Fruit fly (Drosophila melanogaster): ENCODE data around the gene CG15412.

CG15412 gene

dm6 chr2L:3330628-3331027 lies 44.9 kb downstream of the CG15412 start, which contains the start of gene CG3285:
Gene CG3285 (plus strand): TSS chr2L:3330928.
- TF ChIP-seq rn (GFP tag; IDR thresholded peaks at IDR 0.05) (no peak), CG4496 (GFP tag; IDR thresholded peaks at IDR 0.05) (peak; percentile 39; the same call in 1 of the 3 replicates), fd96Ca (GFP tag; IDR thresholded peaks at IDR 0.05) (no peak), CG15710 (tag; optimal IDR thresholded peaks at IDR 0.05) (no peak), CG17806 (tag; optimal IDR thresholded peaks at IDR 0.05) (no peak)

- TF ChIP-seq CG32121 (GFP tag; IDR thresholded peaks at IDR 0.05) = no peak
- no peak for TF ChIP-seq CG34367 (tag; optimal IDR thresholded peaks at IDR 0.05)
- TF ChIP-seq CG14655 (GFP tag; optimal IDR thresholded peaks at IDR 0.05) = no peak
- no peak for TF ChIP-seq Pif1B (GFP tag; optimal IDR thresholded peaks at IDR 0.05)
- TF ChIP-seq CG9948 (tag; optimal IDR thresholded peaks at IDR 0.05) = no peak
- no peak for TF ChIP-seq CG15710 (tag; optimal IDR thresholded peaks at IDR 0.05)
- TF ChIP-seq CG10348 (GFP tag; IDR thresholded peaks at IDR 0.05) = no peak
- no peak for TF ChIP-seq gl (tag; optimal IDR thresholded peaks at IDR 0.05)
- no peak for TF ChIP-seq CG8301 (tag; optimal IDR thresholded peaks at IDR 0.05)
- no peak for TF ChIP-seq CG13204 (GFP tag; optimal IDR thresholded peaks at IDR 0.05)
- no peak for TF ChIP-seq EcR (GFP tag; optimal IDR thresholded peaks at IDR 0.05)
- no peak for TF ChIP-seq Pif1A (GFP tag; optimal IDR thresholded peaks at IDR 0.05)
- TF ChIP-seq CG12605 (GFP tag; IDR thresholded peaks at IDR 0.05) = no peak
- TF ChIP-seq D1 (tag; optimal IDR thresholded peaks at IDR 0.05) = no peak
- TF ChIP-seq CG8159 (tag; optimal IDR thresholded peaks at IDR 0.05) = no peak
- no peak for TF ChIP-seq CG17806 (tag; optimal IDR thresholded peaks at IDR 0.05)
- TF ChIP-seq CG4496 (GFP tag; IDR thresholded peaks at IDR 0.05) = no peak
- no peak for TF ChIP-seq rn (GFP tag; IDR thresholded peaks at IDR 0.05)
- TF ChIP-seq fd96Ca (GFP tag; IDR thresholded peaks at IDR 0.05) = no peak
- TF ChIP-seq Ets98B (GFP tag; IDR thresholded peaks at IDR 0.05) = no peak
Observed at dm6 chr2L:3327603-3328002, 47.9 kb downstream of the CG15412 start, which contains the start of gene CG33282. Gene CG33282 (plus strand): TSS chr2L:3327903.

All from whole organism, pupa.